Fruit fly (Drosophila melanogaster): ENCODE measurements around the gene Arpc3A.

DNA sequence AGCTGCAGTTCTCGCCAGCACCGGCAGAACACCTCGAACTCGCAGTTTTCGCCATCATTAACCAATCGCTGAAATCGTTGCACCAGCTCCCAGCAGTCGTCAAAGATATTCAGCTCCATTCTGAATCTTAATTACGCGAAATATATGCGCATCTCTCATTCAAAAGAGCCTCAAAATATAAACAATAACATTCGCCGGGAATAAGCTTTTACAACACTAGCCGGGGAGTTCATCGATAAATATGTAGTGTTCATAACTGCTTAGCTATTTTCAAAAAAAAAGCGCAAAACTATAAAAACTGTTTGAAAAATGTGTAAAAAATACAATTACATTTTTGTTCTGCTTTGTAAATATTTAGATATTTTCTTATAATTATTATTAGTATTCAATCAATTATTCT, 4.8 kb downstream of the Arpc3A start, which contains the start of gene Pbp45:
- no peak for TF ChIP-seq Lpt (GFP tag; optimal IDR thresholded peaks at IDR 0.05)
- TF ChIP-seq Eip78C (GFP tag), result no peak
- no peak for TF ChIP-seq Hr39 (GFP tag; optimal IDR thresholded peaks at IDR 0.05)
- no peak for TF ChIP-seq Ets21C (GFP tag; optimal IDR thresholded peaks at IDR 0.05)
- no peak for TF ChIP-seq vri (GFP tag; optimal IDR thresholded peaks at IDR 0.05)
- no peak for TF ChIP-seq CG11762 (GFP tag; optimal IDR thresholded peaks at IDR 0.05; ENCODE audit: insufficient read depth)
- no peak for TF ChIP-seq CG6163 (GFP tag; IDR thresholded peaks at IDR 0.05)
- no peak for TF ChIP-seq CG4318 (GFP tag; optimal IDR thresholded peaks at IDR 0.05)
- TF ChIP-seq CG32006 (GFP tag; optimal IDR thresholded peaks at IDR 0.05), result no peak
- no peak for TF ChIP-seq CG9139 (GFP tag; optimal IDR thresholded peaks at IDR 0.05)
- no peak for TF ChIP-seq Blimp-1 (GFP tag; optimal IDR thresholded peaks at IDR 0.05)
- TF ChIP-seq CG11902 (GFP tag; optimal IDR thresholded peaks at IDR 0.05), result no peak
- no peak for TF ChIP-seq Met (GFP tag; optimal IDR thresholded peaks at IDR 0.05)

Measured in whole organism, prepupa.